Worm (Caenorhabditis elegans) whole organism, L1 larva: Measurements from ENCODE around the gene ppk-3.

ENCODE experiments used
- C34B4.2 ChIP-seq: sonication (generic microtip); optimal IDR thresholded peaks from 2 replicates; lab custom pipeline; 2017; ENCODE audit warnings: mild to moderate bottlenecking, missing genetic modification characterization, missing compliant biosample characterization
- ama-1 ChIP-seq: fragments of 150-350 bp; optimal IDR thresholded peaks from 2 replicates; lab custom pipeline; 2014
- ces-1 ChIP-seq: fragments of 150-350 bp; optimal IDR thresholded peaks from 2 replicates; lab custom pipeline; 2014; ENCODE audit warnings: missing biosample characterization, missing genetic modification reagents, missing genetic modification characterization
- elt-2 ChIP-seq: sonication (generic microtip); optimal IDR thresholded peaks from 2 replicates; lab custom pipeline; 2016; ENCODE audit warnings: missing genetic modification characterization, mild to moderate bottlenecking, inconsistent platforms, missing compliant biosample characterization, missing genetic modification reagents
- fkh-10 ChIP-seq: sonication (generic microtip); optimal IDR thresholded peaks from 2 replicates; lab custom pipeline; 2017; ENCODE audit warnings: missing biosample characterization, missing genetic modification reagents, missing genetic modification characterization
- lsy-2 ChIP-seq, 2 experiments: fragments of 150-350 bp; optimal IDR thresholded peaks; 2 replicates each; lab custom pipeline; 2014; ENCODE audit warnings: missing biosample characterization in 2 of 2, missing genetic modification characterization in 2 of 2
- nhr-237 ChIP-seq: fragments of 150-350 bp; optimal IDR thresholded peaks from 2 replicates; lab custom pipeline; 2014; ENCODE audit warnings: missing biosample characterization, missing genetic modification characterization
- rnt-1 ChIP-seq: sonication (generic microtip); optimal IDR thresholded peaks from 2 replicates; lab custom pipeline; 2016; ENCODE audit warnings: mild to moderate bottlenecking, missing genetic modification characterization, moderate library complexity, missing compliant biosample characterization
- tbx-2 ChIP-seq: sonication (generic microtip); optimal IDR thresholded peaks from 2 replicates; lab custom pipeline; 2016; ENCODE audit warnings: missing genetic modification characterization, missing compliant biosample characterization
- zag-1 ChIP-seq: fragments of 150-350 bp; optimal IDR thresholded peaks from 2 replicates; lab custom pipeline; 2014; ENCODE audit warnings: missing biosample characterization, missing genetic modification characterization

ce11 chrX:12981393-12981792 lies 5.9 kb upstream of the ppk-3 start, which contains the start of gene scav-4:
- TF ChIP-seq nhr-237 (tag; lab: Kevin White, UChicago), result no peak
- no peak for TF ChIP-seq zag-1 (tag; lab: Kevin White, UChicago)
- TF ChIP-seq ama-1 (lab: Kevin White, UChicago), result no peak
- peak; percentile 62 for TF ChIP-seq elt-2 (tag; lab: Kevin White, UChicago)
- TF ChIP-seq ces-1 (GFP tag; lab: Kevin White, UChicago), result no peak
- no peak for TF ChIP-seq fkh-10 (GFP tag; lab: Kevin White, UChicago)
- no peak for TF ChIP-seq C34B4.2
- no peak for TF ChIP-seq lsy-2 (tag; optimal IDR thresholded peaks at IDR 0.05; lab: Kevin White, UChicago)
- no peak for TF ChIP-seq rnt-1 (tag; lab: Kevin White, UChicago)
- no peak for TF ChIP-seq tbx-2
